Fruit fly (Drosophila melanogaster): ENCODE results near the gene Lgr1.
"Not testable (repeated sequence)": the region's sequence is repeated elsewhere in the genome, so short reads cannot be mapped to it uniquely, and the experiment has no call there.

Gene Lgr1

dm6 chr3R:17742542-17742941, 17.0 kb downstream of the Lgr1 start:
- no peak for TF ChIP-seq CG32006 (GFP tag; optimal IDR thresholded peaks at IDR 0.05)
- no peak for TF ChIP-seq CG11902 (GFP tag; optimal IDR thresholded peaks at IDR 0.05)
- TF ChIP-seq CG6792 (GFP tag; optimal IDR thresholded peaks at IDR 0.05): no peak
- TF ChIP-seq fkh (GFP tag; optimal IDR thresholded peaks at IDR 0.05): no peak
- TF ChIP-seq CG1621 (tag; optimal IDR thresholded peaks at IDR 0.05): no peak
- no peak for TF ChIP-seq CG16779 (tag; optimal IDR thresholded peaks at IDR 0.05)
- no peak for TF ChIP-seq CG34406 (GFP tag; optimal IDR thresholded peaks at IDR 0.05)
- TF ChIP-seq CG6276 (GFP tag; optimal IDR thresholded peaks at IDR 0.05): no peak

- TF ChIP-seq Hr39 (GFP tag; optimal IDR thresholded peaks at IDR 0.05) (no peak), esn (GFP tag; optimal IDR thresholded peaks at IDR 0.05) (no peak), fkh (GFP tag; optimal IDR thresholded peaks at IDR 0.05) (peak; percentile 55)
Measured at dm6 chr3R:17758905-17759304, 33.3 kb downstream of the Lgr1 start.

dm6 chr3R:17759773-17760476, 34.3 kb downstream of the Lgr1 start:
- TF ChIP-seq CG16779 (tag; optimal IDR thresholded peaks at IDR 0.05) (no peak), fkh (GFP tag; optimal IDR thresholded peaks at IDR 0.05) (peak; percentile 86)

- TF ChIP-seq Eip75B (GFP tag; optimal IDR thresholded peaks at IDR 0.05): no peak
- no peak for TF ChIP-seq Gug (GFP tag; IDR thresholded peaks at IDR 0.05)
- TF ChIP-seq pdm3 (GFP tag; optimal IDR thresholded peaks at IDR 0.05): no peak
- TF ChIP-seq ss (GFP tag; optimal IDR thresholded peaks at IDR 0.05): no peak
- TF ChIP-seq dac (GFP tag; optimal IDR thresholded peaks at IDR 0.05): no peak
- no peak for TF ChIP-seq Sox102F (GFP tag; optimal IDR thresholded peaks at IDR 0.05)
- no peak for TF ChIP-seq OdsH (GFP tag; optimal IDR thresholded peaks at IDR 0.05)
Measured at dm6 chr3R:17762261-17762660, 36.7 kb downstream of the Lgr1 start.

dm6 chr3R:17763088-17763487, 37.5 kb downstream of the Lgr1 start, which contains the start of gene TyrR:
Gene TyrR, minus strand, starts transcription at chr3R:17763188.
- not testable (repeated sequence) for TF ChIP-seq Ets96B (tag; optimal IDR thresholded peaks at IDR 0.05); pdm3 (GFP tag; optimal IDR thresholded peaks at IDR 0.05); CG32006 (GFP tag; optimal IDR thresholded peaks at IDR 0.05)

dm6 chr3R:17773893-17774292, 48.3 kb downstream of the Lgr1 start:
- TF ChIP-seq CG6808 (GFP tag; optimal IDR thresholded peaks at IDR 0.05) (no peak), Hr38 (GFP tag; optimal IDR thresholded peaks at IDR 0.05) (no peak), CG10631 (GFP tag; optimal IDR thresholded peaks at IDR 0.05) (no peak), Sox14 (GFP tag; optimal IDR thresholded peaks at IDR 0.05) (no peak), CG31627 (GFP tag; optimal IDR thresholded peaks at IDR 0.05) (no peak), net (GFP tag; optimal IDR thresholded peaks at IDR 0.05) (no peak), Blimp-1 (GFP tag; optimal IDR thresholded peaks at IDR 0.05) (no peak), spab (GFP tag; optimal IDR thresholded peaks at IDR 0.05) (no peak), cyc (GFP tag; optimal IDR thresholded peaks at IDR 0.05) (no peak), CG3032 (tag; optimal IDR thresholded peaks at IDR 0.05) (no peak), CG32006 (GFP tag; optimal IDR thresholded peaks at IDR 0.05) (no peak), CG11762 (GFP tag; optimal IDR thresholded peaks at IDR 0.05; ENCODE audit: insufficient read depth) (no peak), Sox15 (GFP tag; optimal IDR thresholded peaks at IDR 0.05) (no peak), Sox102F (GFP tag; optimal IDR thresholded peaks at IDR 0.05) (no peak), CG3919 (GFP tag; optimal IDR thresholded peaks at IDR 0.05) (no peak), topi (GFP tag; optimal IDR thresholded peaks at IDR 0.05) (no peak)
